Fruit fly (Drosophila melanogaster) whole organism, embryonic: ENCODE measurements around the gene CG31183.
A peak's percentile ranks its signal among the peaks of the same experiment; 100 is the strongest.

Source experiments
- Atf3 ChIP-seq: fragments of 200-800 bp; sonication (Bioruptor generic); optimal IDR thresholded peaks from 3 replicates; lab custom pipeline; 2016; ENCODE audit warnings: missing biosample characterization, missing genetic modification characterization
- BtbVII ChIP-seq: fragments of 200-800 bp; sonication (Bioruptor generic); optimal IDR thresholded peaks from 3 replicates; lab custom pipeline; 2017; ENCODE audit warnings: missing biosample characterization, mild to moderate bottlenecking, missing genetic modification characterization
- CG10321 ChIP-seq: fragments of 200-800 bp; sonication (Bioruptor generic); IDR thresholded peaks from 2 replicates; pipeline ENCODE4 v1.3.6; 2022; ENCODE audit warnings: missing biosample characterization, missing genetic modification characterization
- CG10366 ChIP-seq: fragments of 200-800 bp; sonication (Bioruptor generic); IDR thresholded peaks from 2 replicates; pipeline ENCODE4 v1.3.6; 2022; ENCODE audit warnings: missing biosample characterization, missing genetic modification characterization
- CG10979 ChIP-seq: fragments of 200-800 bp; sonication (Bioruptor generic); optimal IDR thresholded peaks from 2 replicates; lab custom pipeline; 2018; ENCODE audit warnings: missing biosample characterization, mild to moderate bottlenecking, missing genetic modification characterization, moderate library complexity
- CG11504 ChIP-seq: fragments of 200-800 bp; sonication (Bioruptor generic); optimal IDR thresholded peaks from 3 replicates; lab custom pipeline; 2019; ENCODE audit warnings: missing biosample characterization, mild to moderate bottlenecking, missing genetic modification characterization, moderate library complexity
- CG11695 ChIP-seq: fragments of 200-800 bp; sonication (Bioruptor generic); IDR thresholded peaks from 3 replicates; pipeline ENCODE4 v1.3.6; 2022; ENCODE audit warnings: missing biosample characterization, missing genetic modification characterization
- CG11723 ChIP-seq: fragments of 200-800 bp; sonication (Bioruptor generic); optimal IDR thresholded peaks from 2 replicates; lab custom pipeline; 2017; ENCODE audit warnings: missing biosample characterization, mild to moderate bottlenecking, missing genetic modification characterization
- CG12659 ChIP-seq: fragments of 200-800 bp; sonication (Bioruptor generic); optimal IDR thresholded peaks from 3 replicates; lab custom pipeline; 2017; ENCODE audit warnings: mild to moderate bottlenecking, missing biosample characterization, missing genetic modification reagents, missing genetic modification characterization
- CG14710 ChIP-seq: fragments of 200-800 bp; sonication (Bioruptor generic); optimal IDR thresholded peaks from 3 replicates; lab custom pipeline; 2019; ENCODE audit warnings: missing biosample characterization, mild to moderate bottlenecking, missing genetic modification characterization, moderate library complexity
- CG14965 ChIP-seq: fragments of 200-800 bp; sonication (Bioruptor generic); optimal IDR thresholded peaks from 2 replicates; lab custom pipeline; 2016; ENCODE audit warnings: missing biosample characterization, missing genetic modification characterization, borderline replicate concordance
- CG15601 ChIP-seq: fragments of 200-800 bp; sonication (Bioruptor generic); optimal IDR thresholded peaks from 3 replicates; lab custom pipeline; 2019; ENCODE audit warnings: missing biosample characterization, mild to moderate bottlenecking, missing genetic modification characterization, moderate library complexity
- CG16815 ChIP-seq: fragments of 200-800 bp; sonication (Bioruptor generic); optimal IDR thresholded peaks from 3 replicates; lab custom pipeline; 2017; ENCODE audit warnings: missing biosample characterization, mild to moderate bottlenecking, missing genetic modification characterization
- CG18011 ChIP-seq: fragments of 200-800 bp; sonication (Bioruptor generic); optimal IDR thresholded peaks from 2 replicates; lab custom pipeline; 2017; ENCODE audit warnings: missing biosample characterization, missing genetic modification characterization, mild to moderate bottlenecking, moderate library complexity, missing genotype
- CG2712 ChIP-seq: fragments of 200-800 bp; optimal IDR thresholded peaks from 3 replicates; lab custom pipeline; 2019; ENCODE audit warnings: missing biosample characterization, mild to moderate bottlenecking, missing genetic modification characterization, moderate library complexity
- CG2875 ChIP-seq: fragments of 200-800 bp; sonication (Bioruptor generic); optimal IDR thresholded peaks from 2 replicates; lab custom pipeline; 2017; ENCODE audit warnings: missing biosample characterization, mild to moderate bottlenecking, missing genetic modification characterization, missing genetic modification reagents
- CG4282 ChIP-seq: fragments of 200-800 bp; sonication (Bioruptor generic); optimal IDR thresholded peaks from 2 replicates; lab custom pipeline; 2016; ENCODE audit warnings: missing biosample characterization, missing genetic modification characterization
- CG5180 ChIP-seq: fragments of 200-800 bp; sonication (Bioruptor generic); optimal IDR thresholded peaks from 3 replicates; lab custom pipeline; 2017; ENCODE audit warnings: missing biosample characterization, missing genetic modification characterization, mild to moderate bottlenecking, moderate library complexity, missing genetic modification reagents
- CG6854 ChIP-seq: fragments of 200-800 bp; sonication (Bioruptor generic); optimal IDR thresholded peaks from 3 replicates; lab custom pipeline; 2017; ENCODE audit warnings: missing biosample characterization, mild to moderate bottlenecking, missing genetic modification characterization
- D19B ChIP-seq: fragments of 200-800 bp; sonication (Bioruptor generic); optimal IDR thresholded peaks from 2 replicates; lab custom pipeline; 2017; ENCODE audit warnings: missing biosample characterization, mild to moderate bottlenecking, missing genetic modification characterization
- Deaf1 ChIP-seq: fragments of 200-800 bp; optimal IDR thresholded peaks from 3 replicates; lab custom pipeline; 2019; ENCODE audit warnings: missing biosample characterization, mild to moderate bottlenecking, missing genetic modification characterization, moderate library complexity
- Ets97D ChIP-seq: fragments of 200-800 bp; sonication (Bioruptor generic); optimal IDR thresholded peaks from 3 replicates; lab custom pipeline; 2016; ENCODE audit warnings: missing biosample characterization, missing genetic modification characterization
- Fer2 ChIP-seq: fragments of 200-800 bp; sonication (Bioruptor generic); optimal IDR thresholded peaks from 2 replicates; lab custom pipeline; 2018; ENCODE audit warnings: missing biosample characterization, mild to moderate bottlenecking, missing genetic modification characterization, moderate library complexity
- Fer3 ChIP-seq: fragments of 200-800 bp; sonication (Bioruptor generic); optimal IDR thresholded peaks from 2 replicates; lab custom pipeline; 2018; ENCODE audit warnings: missing biosample characterization, mild to moderate bottlenecking, missing genetic modification characterization, moderate library complexity
- HLH4C ChIP-seq: fragments of 200-800 bp; sonication (Bioruptor generic); IDR thresholded peaks from 3 replicates; pipeline ENCODE4 v1.3.6; 2022; ENCODE audit warnings: missing biosample characterization, missing genetic modification characterization; ENCODE audit not compliant: partially characterized antibody
- HLHmδ ChIP-seq: fragments of 200-800 bp; sonication (Bioruptor generic); optimal IDR thresholded peaks from 2 replicates; lab custom pipeline; 2018; ENCODE audit warnings: missing biosample characterization, mild to moderate bottlenecking, missing genetic modification characterization, moderate library complexity
- HmgZ ChIP-seq: fragments of 200-800 bp; sonication (Bioruptor generic); optimal IDR thresholded peaks from 2 replicates; lab custom pipeline; 2018; ENCODE audit warnings: missing biosample characterization, mild to moderate bottlenecking, missing genetic modification characterization
- Hsf ChIP-seq: fragments of 200-800 bp; sonication (Bioruptor generic); optimal IDR thresholded peaks from 3 replicates; lab custom pipeline; 2016; ENCODE audit warnings: missing biosample characterization, missing genetic modification characterization
- Lpt ChIP-seq: fragments of >200 bp; optimal IDR thresholded peaks from 2 replicates; lab custom pipeline; 2018; ENCODE audit warnings: missing biosample characterization, missing genetic modification characterization
- NC2α ChIP-seq: fragments of 200-800 bp; sonication (Bioruptor generic); optimal IDR thresholded peaks from 2 replicates; lab custom pipeline; 2016; ENCODE audit warnings: missing biosample characterization, missing genetic modification characterization
- Nf-YA ChIP-seq: fragments of 200-800 bp; sonication (Bioruptor generic); IDR thresholded peaks from 2 replicates; pipeline ENCODE4 v1.3.6; 2022; ENCODE audit warnings: missing biosample characterization, missing genetic modification characterization
- Sox100B ChIP-seq: fragments of 200-800 bp; sonication (Bioruptor generic); optimal IDR thresholded peaks from 3 replicates; lab custom pipeline; 2018; ENCODE audit warnings: missing biosample characterization, mild to moderate bottlenecking, missing genetic modification characterization
- Sox102F ChIP-seq: fragments of 200-800 bp; sonication (Bioruptor generic); optimal IDR thresholded peaks from 2 replicates; lab custom pipeline; 2018; ENCODE audit warnings: missing biosample characterization, mild to moderate bottlenecking, missing genetic modification characterization, moderate library complexity
- Tbp ChIP-seq: fragments of >200 bp; optimal IDR thresholded peaks from 2 replicates; lab custom pipeline; 2018; ENCODE audit warnings: missing biosample characterization, missing genetic modification characterization
- dan ChIP-seq: fragments of 200-800 bp; sonication (Bioruptor generic); IDR thresholded peaks from 2 replicates; pipeline ENCODE4 v1.3.6; 2022; ENCODE audit warnings: missing biosample characterization, missing genetic modification characterization
- dm ChIP-seq: fragments of 200-800 bp; sonication (Bioruptor generic); optimal IDR thresholded peaks from 3 replicates; lab custom pipeline; 2016; ENCODE audit warnings: missing biosample characterization, missing genetic modification characterization
- eyg ChIP-seq: fragments of 200-800 bp; sonication (Bioruptor generic); optimal IDR thresholded peaks from 3 replicates; lab custom pipeline; 2016; ENCODE audit warnings: missing biosample characterization, missing genetic modification characterization
- fd102C ChIP-seq: fragments of 200-800 bp; sonication (Bioruptor generic); optimal IDR thresholded peaks from 2 replicates; lab custom pipeline; 2018; ENCODE audit warnings: missing biosample characterization, mild to moderate bottlenecking, missing genetic modification characterization, moderate library complexity
- fru ChIP-seq: fragments of >200 bp; optimal IDR thresholded peaks from 2 replicates; lab custom pipeline; 2017
- kay ChIP-seq: fragments of 200-800 bp; sonication (Bioruptor generic); optimal IDR thresholded peaks from 2 replicates; lab custom pipeline; 2016; ENCODE audit warnings: missing biosample characterization, missing genetic modification characterization
- klu ChIP-seq: fragments of 200-800 bp; sonication (Bioruptor generic); IDR thresholded peaks from 2 replicates; pipeline ENCODE4 v1.3.6; 2022; ENCODE audit warnings: missing biosample characterization, missing genetic modification characterization
- prd ChIP-seq, 3 experiments: fragments of >200 bp in 2 of 3; fragments of 200-800 bp in 1 of 3; sonication (Bioruptor generic) in 1 of 3; optimal IDR thresholded peaks in 2 of 3; IDR thresholded peaks in 1 of 3; 2 replicates in 2 of 3; 3 replicates in 1 of 3; pipeline versions ENCODE4 v1.3.6 to Lab custom; 2017 to 2022; ENCODE audit warnings: missing biosample characterization in 1 of 3, missing genetic modification characterization in 1 of 3
- pum ChIP-seq: fragments of 200-800 bp; sonication (Bioruptor generic); optimal IDR thresholded peaks from 2 replicates; lab custom pipeline; 2016; ENCODE audit warnings: missing biosample characterization, missing genetic modification characterization
- sd ChIP-seq: fragments of 200-800 bp; sonication (Bioruptor generic); optimal IDR thresholded peaks from 3 replicates; lab custom pipeline; 2018; ENCODE audit warnings: missing biosample characterization, mild to moderate bottlenecking, missing genetic modification characterization, moderate library complexity
- slou ChIP-seq: fragments of 200-800 bp; sonication (Bioruptor generic); optimal IDR thresholded peaks from 3 replicates; lab custom pipeline; 2016; ENCODE audit warnings: missing biosample characterization, missing genetic modification characterization
- sna ChIP-seq: fragments of 200-800 bp; sonication (Bioruptor generic); IDR thresholded peaks from 2 replicates; pipeline ENCODE4 v1.3.6; 2022; ENCODE audit warnings: missing biosample characterization, missing genetic modification characterization; ENCODE audit not compliant: partially characterized antibody
- sr ChIP-seq: fragments of 200-800 bp; sonication (Bioruptor generic); IDR thresholded peaks from 3 replicates; pipeline ENCODE4 v1.3.6; 2022; ENCODE audit warnings: missing biosample characterization, missing genetic modification characterization
- ssp ChIP-seq: fragments of 200-800 bp; sonication (Bioruptor generic); IDR thresholded peaks from 2 replicates; pipeline ENCODE4 v1.3.6; 2022; ENCODE audit warnings: missing biosample characterization, missing genetic modification characterization

CG31183 gene

DNA sequence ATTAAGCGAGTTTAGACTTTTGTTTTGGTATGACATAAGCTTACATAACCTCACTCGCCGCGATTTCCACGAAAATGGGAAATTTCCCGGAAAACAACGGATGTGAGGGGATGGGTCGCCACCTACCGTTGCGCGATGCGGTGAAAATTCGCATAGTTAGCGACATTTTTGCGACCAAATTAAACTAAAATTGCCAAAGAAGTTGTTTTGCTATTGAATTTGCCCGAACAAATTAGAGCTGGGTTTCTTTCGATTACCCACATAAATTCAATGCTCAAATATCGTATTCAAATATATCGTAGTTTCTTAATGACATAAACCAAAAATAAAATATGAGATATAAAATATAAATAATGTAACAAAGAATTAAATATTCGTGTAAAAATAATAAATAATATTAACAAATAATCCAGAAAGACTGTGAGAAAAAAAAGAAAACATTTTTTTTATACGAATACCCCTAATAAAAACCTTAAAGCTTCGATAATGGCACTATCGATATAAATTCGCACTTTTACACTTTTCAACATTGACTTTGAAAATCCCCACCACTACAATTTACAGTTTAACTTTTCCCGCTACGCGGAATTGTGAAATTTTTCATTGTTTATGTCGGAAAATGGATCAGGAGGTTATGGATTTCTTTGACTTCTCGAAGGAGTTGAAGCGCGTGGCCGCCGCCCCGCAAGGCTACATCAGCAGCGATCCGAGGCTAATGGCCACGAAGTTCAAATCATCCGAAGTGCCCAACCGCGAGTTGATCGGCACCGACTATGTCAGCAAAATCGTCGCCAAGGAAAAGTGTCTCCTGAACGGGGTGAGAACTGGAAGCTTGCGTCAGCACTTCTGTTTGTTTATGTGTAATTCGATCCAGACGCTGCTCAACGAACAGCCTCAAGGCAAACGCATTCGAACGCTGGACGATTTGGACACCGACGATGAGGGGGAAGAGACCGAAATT is 38.6 kb downstream of the CG31183 start, which contains the start of the genes ND-23 and spn-E (continued):
- peak; percentile 58 for TF ChIP-seq CG10979 (tag; lab: Kevin White, UChicago)
- no peak for TF ChIP-seq klu
- TF ChIP-seq CG5180 (GFP tag; lab: Kevin White, UChicago) = no peak
- TF ChIP-seq HLH4C (GFP tag; lab: Robert Waterston, UW) = peak; percentile 65
- TF ChIP-seq Fer2 = peak; percentile 53
- TF ChIP-seq fru (lab: Kevin White, UChicago) = no peak
- TF ChIP-seq Hsf (GFP tag; lab: Kevin White, UChicago) = no peak
- TF ChIP-seq slou (GFP tag; lab: Kevin White, UChicago) = no peak
- no peak for TF ChIP-seq prd (optimal IDR thresholded peaks at IDR 0.05; lab: Kevin White, UChicago)
- peak; percentile 58 for TF ChIP-seq prd (GFP tag; IDR thresholded peaks at IDR 0.05; lab: Robert Waterston, UW)
- TF ChIP-seq dm (GFP tag; lab: Kevin White, UChicago) = no peak
- no peak for TF ChIP-seq Tbp (GFP tag; lab: Kevin White, UChicago)
- TF ChIP-seq ssp = peak; percentile 48
- no peak for TF ChIP-seq Lpt (GFP tag; lab: Kevin White, UChicago)
- TF ChIP-seq eyg = no peak
- TF ChIP-seq sna (GFP tag; lab: Robert Waterston, UW) = peak; percentile 87
- TF ChIP-seq CG2875 = no peak
- TF ChIP-seq Fer3 (tag; lab: Kevin White, UChicago) = peak; percentile 35
- TF ChIP-seq Deaf1 = no peak
- no peak for TF ChIP-seq CG16815
- no peak for TF ChIP-seq fd102C (GFP tag; lab: Kevin White, UChicago)
- no peak for TF ChIP-seq HLHmδ
- no peak for TF ChIP-seq CG10321 (GFP tag; lab: Robert Waterston, UW)
- no peak for TF ChIP-seq kay (GFP tag; lab: Kevin White, UChicago)
- no peak for TF ChIP-seq pum
- no peak for TF ChIP-seq CG18011 (GFP tag; lab: Kevin White, UChicago)
- TF ChIP-seq Atf3 = no peak
- TF ChIP-seq D19B (GFP tag; lab: Kevin White, UChicago) = no peak
- peak; percentile 59 for TF ChIP-seq Sox102F
- TF ChIP-seq NC2α (GFP tag; lab: Kevin White, UChicago) = no peak
- no peak for TF ChIP-seq CG11723 (GFP tag; lab: Kevin White, UChicago)
- TF ChIP-seq CG14965 (GFP tag; lab: Kevin White, UChicago) = no peak
- 0 out of 3 replicates have a peak, but pooled peaks have one; percentile 56 for TF ChIP-seq CG11695
- TF ChIP-seq CG12659 (GFP tag; lab: Kevin White, UChicago) = peak; percentile 74
- TF ChIP-seq CG15601 = no peak
- no peak for TF ChIP-seq dan (GFP tag; lab: Robert Waterston, UW)
- TF ChIP-seq Nf-YA (GFP tag; lab: Robert Waterston, UW) = no peak
- peak; percentile 35; the same call in 1 of the 2 replicates for TF ChIP-seq CG10366 (GFP tag; lab: Robert Waterston, UW)
- TF ChIP-seq Sox100B (GFP tag; lab: Kevin White, UChicago) = peak; percentile 54
- TF ChIP-seq sd (tag; lab: Kevin White, UChicago) = no peak
- no peak for TF ChIP-seq sr (GFP tag; lab: Robert Waterston, UW)
- peak; percentile 83 for TF ChIP-seq CG2712 (tag; lab: Kevin White, UChicago)
- TF ChIP-seq CG11504 (tag; lab: Kevin White, UChicago) = no peak
- peak; percentile 81 for TF ChIP-seq CG14710 (tag; lab: Kevin White, UChicago)
- no peak for TF ChIP-seq CG6854 (GFP tag; lab: Kevin White, UChicago)
- no peak for TF ChIP-seq HmgZ (tag; lab: Kevin White, UChicago)
- TF ChIP-seq BtbVII (GFP tag; lab: Kevin White, UChicago) = no peak
- no peak for TF ChIP-seq CG4282 (GFP tag; lab: Kevin White, UChicago)
- TF ChIP-seq Ets97D (GFP tag; lab: Kevin White, UChicago) = no peak
